Worm (Caenorhabditis elegans): Measurements from ENCODE around the gene hpo-40.

- TF ChIP-seq ets-7 (tag; optimal IDR thresholded peaks at IDR 0.05) (no peak), scrt-1 (GFP tag; IDR thresholded peaks at IDR 0.05) (no peak)
Observed at ce11 chrV:10182984-10183383, 29.7 kb upstream of the hpo-40 start, which contains the start of gene ZK856.4.

Measured in whole organism, early embryonic.